Worm (Caenorhabditis elegans) whole organism, L4 larva: Measurements from ENCODE around the gene ZK596.3.

ENCODE experiments used
- F44E2.7 ChIP-seq: fragments of 200-800 bp; sonication (Bioruptor generic); IDR thresholded peaks from 2 replicates; pipeline ENCODE4 v2.1.2; 2022; ENCODE audit warnings: missing genetic modification characterization, missing compliant biosample characterization
- F49E8.2 ChIP-seq: sonication (generic microtip); optimal IDR thresholded peaks from 2 replicates; lab custom pipeline; 2016; ENCODE audit warnings: missing compliant biosample characterization, mild to moderate bottlenecking, missing genetic modification characterization, borderline replicate concordance
- R02D3.7 ChIP-seq: fragments of 150-350 bp; sonication (generic microtip); optimal IDR thresholded peaks from 3 replicates; lab custom pipeline; 2014; ENCODE audit warnings: missing biosample characterization, missing genetic modification characterization
- Y5F2A.4 ChIP-seq: fragments of 200-800 bp; sonication (Bioruptor generic); optimal IDR thresholded peaks from 2 replicates; lab custom pipeline; 2018; ENCODE audit warnings: mild to moderate bottlenecking, missing genetic modification characterization, missing compliant biosample characterization
- ZK337.2 ChIP-seq: fragments of 200-800 bp; sonication (Bioruptor generic); IDR thresholded peaks from 2 replicates; pipeline ENCODE4 v1.3.6; 2022; ENCODE audit warnings: missing genetic modification reagents, missing genetic modification characterization, missing compliant biosample characterization
- aha-1 ChIP-seq: fragments of 150-350 bp; peaks from one replicate; lab custom pipeline; 2014; ENCODE audit warnings: missing biosample characterization, missing genetic modification characterization
- attf-4 ChIP-seq: sonication (generic microtip); optimal IDR thresholded peaks from 3 replicates; lab custom pipeline; 2017; ENCODE audit warnings: missing biosample characterization, missing genetic modification characterization
- ceh-20 ChIP-seq: fragments of 200-800 bp; sonication (Bioruptor generic); IDR thresholded peaks from 2 replicates; pipeline ENCODE4 v1.3.6; 2022; ENCODE audit warnings: missing genetic modification reagents, missing genetic modification characterization, missing compliant biosample characterization
- ceh-44 ChIP-seq: fragments of 200-800 bp; sonication (Bioruptor generic); IDR thresholded peaks from 2 replicates; pipeline ENCODE4 v1.3.6; 2022; ENCODE audit warnings: missing genetic modification reagents, missing genetic modification characterization, missing compliant biosample characterization
- cey-2 ChIP-seq: sonication (generic microtip); optimal IDR thresholded peaks from 3 replicates; lab custom pipeline; 2017; ENCODE audit warnings: missing genetic modification characterization, mild to moderate bottlenecking, missing compliant biosample characterization, antibody characterized with exemption, borderline replicate concordance; ENCODE audit not compliant: insufficient read depth
- ctbp-1 ChIP-seq: fragments of 200-800 bp; sonication (Bioruptor generic); IDR thresholded peaks from 2 replicates; pipeline ENCODE4 v1.3.6; 2022; ENCODE audit warnings: missing genetic modification reagents, missing genetic modification characterization, missing compliant biosample characterization
- daf-19 ChIP-seq: fragments of 200-800 bp; sonication (Bioruptor generic); conservative IDR thresholded peaks from 2 replicates; pipeline ENCODE4 v1.3.6; 2022; ENCODE audit warnings: missing genetic modification characterization, missing compliant biosample characterization
- dmd-6 ChIP-seq: fragments of 200-800 bp; sonication (Bioruptor generic); IDR thresholded peaks from 2 replicates; pipeline ENCODE4 v1.3.6; 2022; ENCODE audit warnings: missing genetic modification reagents, missing genetic modification characterization, missing compliant biosample characterization
- duxl-1 ChIP-seq: sonication (generic microtip); optimal IDR thresholded peaks from 2 replicates; lab custom pipeline; 2016; ENCODE audit warnings: mild to moderate bottlenecking, missing genetic modification characterization, moderate library complexity, missing compliant biosample characterization; ENCODE audit not compliant: poor library complexity
- dve-1 ChIP-seq: sonication (generic microtip); optimal IDR thresholded peaks from 2 replicates; lab custom pipeline; 2017; ENCODE audit warnings: antibody characterized with exemption, mild to moderate bottlenecking, missing genetic modification characterization, missing compliant biosample characterization; ENCODE audit not compliant: insufficient read depth
- fos-1 ChIP-seq: fragments of 150-350 bp; optimal IDR thresholded peaks from 2 replicates; lab custom pipeline; 2014; ENCODE audit warnings: missing biosample characterization, missing genetic modification characterization
- jun-1 ChIP-seq: fragments of 150-350 bp; optimal IDR thresholded peaks from 2 replicates; lab custom pipeline; 2014; ENCODE audit warnings: missing biosample characterization, missing genetic modification reagents, missing genetic modification characterization
- lin-29 ChIP-seq: fragments of 200-800 bp; sonication (Bioruptor generic); IDR thresholded peaks from 2 replicates; pipeline ENCODE4 v1.3.6; 2022; ENCODE audit warnings: missing genetic modification reagents, missing genetic modification characterization, missing compliant biosample characterization
- madf-5 ChIP-seq, 2 experiments: fragments of 200-800 bp; sonication (Bioruptor generic); IDR thresholded peaks; 2 replicates each; pipeline ENCODE4 v1.3.6; 2022; ENCODE audit warnings: missing compliant biosample characterization in 2 of 2, missing genetic modification characterization in 2 of 2
- madf-9 ChIP-seq: fragments of 200-800 bp; sonication (Bioruptor generic); conservative IDR thresholded peaks from 2 replicates; pipeline ENCODE4 v1.3.6; 2022; ENCODE audit warnings: missing genetic modification reagents, missing genetic modification characterization, missing compliant biosample characterization
- mdt-29 ChIP-seq: fragments of 200-800 bp; sonication (Bioruptor generic); IDR thresholded peaks from 2 replicates; pipeline ENCODE4 v1.3.6; 2022; ENCODE audit warnings: missing genetic modification reagents, missing genetic modification characterization, missing compliant biosample characterization
- mxl-3 ChIP-seq: fragments of 200-800 bp; sonication (Bioruptor generic); optimal IDR thresholded peaks from 2 replicates; lab custom pipeline; 2018; ENCODE audit warnings: mild to moderate bottlenecking, missing genetic modification characterization, missing compliant biosample characterization
- nhr-42 ChIP-seq: fragments of 200-800 bp; sonication (Bioruptor generic); IDR thresholded peaks from 2 replicates; pipeline ENCODE4 v1.3.6; 2022; ENCODE audit warnings: missing genetic modification characterization, missing compliant biosample characterization
- php-3 ChIP-seq: fragments of 200-800 bp; sonication (Bioruptor generic); IDR thresholded peaks from 2 replicates; pipeline ENCODE4 v1.3.6; 2022; ENCODE audit warnings: missing genetic modification reagents, missing genetic modification characterization, missing compliant biosample characterization
- rbr-2 ChIP-seq: sonication (generic microtip); optimal IDR thresholded peaks from 2 replicates; lab custom pipeline; 2016; ENCODE audit warnings: missing genotype, missing genetic modification characterization, missing compliant biosample characterization
- skn-1 ChIP-seq: fragments of 150-350 bp; optimal IDR thresholded peaks from 2 replicates; lab custom pipeline; 2014; ENCODE audit warnings: missing biosample characterization, missing genetic modification characterization
- snpc-1.2 ChIP-seq: fragments of 200-800 bp; sonication (Bioruptor generic); IDR thresholded peaks from 2 replicates; pipeline ENCODE4 v1.3.6; 2022; ENCODE audit warnings: missing genetic modification reagents, missing genetic modification characterization, missing compliant biosample characterization
- spr-1 ChIP-seq: sonication (generic microtip); optimal IDR thresholded peaks from 2 replicates; lab custom pipeline; 2016; ENCODE audit warnings: mild to moderate bottlenecking, missing genetic modification characterization, missing compliant biosample characterization
- unc-39 ChIP-seq: sonication (generic microtip); optimal IDR thresholded peaks from 2 replicates; lab custom pipeline; 2017; ENCODE audit warnings: missing biosample characterization, missing genetic modification characterization
- unc-62 ChIP-seq, 3 experiments: fragments of 150-350 bp in 1 of 3; sonication (generic microtip); optimal IDR thresholded peaks in 2 of 3; peaks in 1 of 3; 1 replicate in 1 of 3; 2 replicates in 2 of 3; lab custom pipeline; 2014 to 2017; ENCODE audit warnings: missing biosample characterization in 3 of 3, missing genetic modification characterization in 3 of 3, missing genetic modification reagents in 3 of 3, missing genotype in 1 of 3
- zfp-2 ChIP-seq: sonication (generic microtip); optimal IDR thresholded peaks from 2 replicates; lab custom pipeline; 2016; ENCODE audit warnings: mild to moderate bottlenecking, missing genetic modification characterization, missing compliant biosample characterization
- ztf-11 ChIP-seq: fragments of 150-350 bp; optimal IDR thresholded peaks from 2 replicates; lab custom pipeline; 2014; ENCODE audit warnings: missing biosample characterization, missing genetic modification characterization
- ztf-7 ChIP-seq: fragments of 150-350 bp; optimal IDR thresholded peaks from 2 replicates; lab custom pipeline; 2014; ENCODE audit warnings: missing biosample characterization, missing genetic modification characterization

Gene ZK596.3

ce11 chrIV:10879542-10879941, 24.6 kb downstream of the ZK596.3 start, which contains the start of gene sdz-13:
Gene sdz-13, minus strand, starts transcription at chrIV:10879642.
- TF ChIP-seq ztf-7 (tag; lab: Kevin White, UChicago) = no peak
- no peak for TF ChIP-seq fos-1 (tag; lab: Kevin White, UChicago)
- TF ChIP-seq ZK337.2 = no peak
- TF ChIP-seq skn-1 (tag; lab: Kevin White, UChicago) = no peak
- TF ChIP-seq attf-4 (tag; lab: Kevin White, UChicago) = no peak

ce11 chrIV:10876844-10877243, 27.3 kb downstream of the ZK596.3 start, which contains the start of gene fipr-14:
Gene fipr-14, plus strand, starts transcription at chrIV:10877144.
- TF ChIP-seq unc-62 (GFP tag; optimal IDR thresholded peaks at IDR 0.05 in 1 of 2; lab: Kevin White, UChicago) (peak in 1 of 2 experiments; percentile 65), unc-62 (tag; optimal IDR thresholded peaks at IDR 0.05; lab: Kevin White, UChicago) (no peak), fos-1 (tag; lab: Kevin White, UChicago) (no peak)
- TF ChIP-seq, all 104 proteins: peak for 1

- TF ChIP-seq nhr-42 (no peak), snpc-1.2 (GFP tag; lab: Robert Waterston, UW) (no peak), lin-29 (GFP tag; lab: Robert Waterston, UW) (no peak), spr-1 (tag; lab: Kevin White, UChicago) (no peak), ceh-44 (GFP tag; lab: Robert Waterston, UW) (no peak), rbr-2 (no peak), zfp-2 (no peak), cey-2 (no peak), daf-19 (GFP tag; lab: Robert Waterston, UW) (no peak), duxl-1 (tag; lab: Kevin White, UChicago) (no peak), madf-9 (no peak), ztf-11 (no peak), Y5F2A.4 (GFP tag; lab: Kevin White, UChicago) (no peak), dmd-6 (GFP tag; lab: Robert Waterston, UW) (no peak), php-3 (GFP tag; lab: Robert Waterston, UW) (no peak)
- TF ChIP-seq, all 104 proteins: peak for 0
Measured at ce11 chrIV:10874527-10874926, 29.7 kb downstream of the ZK596.3 start, which contains the start of gene F13E9.12. Gene F13E9.12, minus strand, starts transcription at chrIV:10874627.

- no peak for TF ChIP-seq F49E8.2 (tag; lab: Kevin White, UChicago)
- TF ChIP-seq ceh-20 = no peak
- TF ChIP-seq, all 104 proteins: peak for 0
Measured at ce11 chrIV:10870158-10870557, 34.0 kb downstream of the ZK596.3 start.

ce11 chrIV:10869642-10870041, 34.5 kb downstream of the ZK596.3 start:
- peak in 1 of 2 experiments; percentile 44 for TF ChIP-seq unc-62 (GFP tag; optimal IDR thresholded peaks at IDR 0.05 in 1 of 2; lab: Kevin White, UChicago)
- TF ChIP-seq unc-62 (tag; optimal IDR thresholded peaks at IDR 0.05; lab: Kevin White, UChicago) = no peak
- TF ChIP-seq dve-1 (tag; lab: Kevin White, UChicago) = no peak
- TF ChIP-seq aha-1 (tag; lab: Kevin White, UChicago) = peak; percentile 88

ce11 chrIV:10868629-10869251, 35.4 kb downstream of the ZK596.3 start, which contains the start of gene F13E9.11:
Gene F13E9.11, minus strand, starts transcription at chrIV:10869135.
- TF ChIP-seq rbr-2 (peak; percentile 54), mxl-3 (GFP tag; lab: Kevin White, UChicago) (peak; percentile 14), aha-1 (tag; lab: Kevin White, UChicago) (peak; percentile 95), unc-62 (GFP tag; optimal IDR thresholded peaks at IDR 0.05 in 1 of 2; lab: Kevin White, UChicago) (peak in 1 of 2 experiments; percentile 97), unc-62 (tag; optimal IDR thresholded peaks at IDR 0.05; lab: Kevin White, UChicago) (no peak), madf-5 (GFP tag; IDR thresholded peaks at IDR 0.05; lab: Robert Waterston, UW) (no peak), R02D3.7 (no peak), F44E2.7 (no peak), jun-1 (tag; lab: Kevin White, UChicago) (no peak), unc-39 (tag; lab: Kevin White, UChicago) (no peak), ctbp-1 (GFP tag; lab: Robert Waterston, UW) (0 out of 2 replicates have a peak, but pooled peaks have one; percentile 10), mdt-29 (GFP tag; lab: Robert Waterston, UW) (no peak), fos-1 (tag; lab: Kevin White, UChicago) (no peak)
